Worm (Caenorhabditis elegans): ENCODE measurements around the gene srab-16.

The srab-16 gene

ce11 chrV:808260-808659 lies 25.7 kb downstream of the srab-16 start:
- no peak for TF ChIP-seq F22D6.2 (tag; optimal IDR thresholded peaks at IDR 0.05)

DNA sequence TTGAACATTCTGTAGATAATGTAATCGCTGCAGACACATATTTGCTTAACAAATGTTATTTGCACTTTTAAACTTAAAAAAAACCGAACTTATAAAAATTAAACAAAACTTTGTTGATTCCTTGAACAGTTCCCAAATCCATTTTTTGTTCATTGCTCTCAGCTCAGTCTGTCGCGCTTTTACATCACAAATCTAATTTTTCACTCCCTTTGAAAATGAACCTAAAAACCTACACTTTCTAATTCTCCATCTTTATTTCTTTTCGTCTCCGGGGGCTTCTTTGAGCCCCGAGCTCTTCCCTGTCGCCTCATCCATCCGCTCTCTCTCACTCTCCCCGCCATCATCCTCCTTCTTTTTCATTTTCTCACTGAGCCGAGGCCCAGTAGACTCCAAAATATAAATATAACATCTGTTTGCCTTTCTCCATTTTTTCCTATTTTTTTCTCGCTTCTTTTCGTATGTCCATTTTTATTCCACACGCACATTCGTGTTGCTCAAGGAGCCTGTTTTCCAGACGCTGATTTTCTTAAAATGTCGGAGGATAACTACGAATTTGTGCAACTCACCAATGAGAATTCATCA lies 27.8 kb downstream of the srab-16 start, which contains the start of gene R13D11.4:
R13D11.4 (plus strand) TSS at position 532 of the 582 bp plus-strand sequence.
- TF ChIP-seq tbp1 (GFP tag; optimal IDR thresholded peaks at IDR 0.05) (no peak), F52B5.7 (tag; optimal IDR thresholded peaks at IDR 0.05) (no peak), B0035.1 (tag; optimal IDR thresholded peaks at IDR 0.05) (no peak), ztf-6 (GFP tag; IDR thresholded peaks at IDR 0.05) (no peak), egrh-3 (GFP tag; IDR thresholded peaks at IDR 0.05) (no peak), mel-28 (tag; optimal IDR thresholded peaks at IDR 0.05; ENCODE audit: borderline replicate concordance) (no peak), cebp-2 (GFP tag; IDR thresholded peaks at IDR 0.05) (no peak), ccch-3 (GFP tag; optimal IDR thresholded peaks at IDR 0.05) (no peak), sdz-38 (tag; optimal IDR thresholded peaks at IDR 0.05) (no peak), hsf-1 (GFP tag; IDR thresholded peaks at IDR 0.05) (no peak), snpc-3.4 (tag; optimal IDR thresholded peaks at IDR 0.05) (no peak)

DNA sequence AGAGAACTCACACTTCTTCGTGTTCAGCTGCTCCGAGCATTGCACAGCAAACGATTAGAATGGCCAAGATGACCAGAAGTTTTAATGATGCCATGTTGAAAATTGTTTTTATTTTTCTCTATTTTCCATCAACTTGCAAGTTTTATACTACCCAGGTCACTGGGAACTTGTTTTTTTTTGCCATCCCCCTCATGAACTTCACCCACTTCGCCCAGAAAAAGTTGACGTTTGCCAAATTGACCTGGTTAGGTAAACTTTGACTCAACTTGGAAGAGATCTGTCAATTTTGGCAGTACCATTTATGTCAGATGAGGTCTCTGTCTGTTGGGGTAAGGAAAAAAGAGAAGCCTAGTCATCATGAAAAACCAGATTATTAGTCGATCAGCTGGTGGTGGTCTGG lies 30.6 kb downstream of the srab-16 start, which contains the start of gene R13D11.10:
R13D11.10 (minus strand) TSS at position 101 of the 400 bp plus-strand sequence.
- TF ChIP-seq rcor-1 (GFP tag; IDR thresholded peaks at IDR 0.05): no peak
- no peak for TF ChIP-seq Y67H2A.10 (GFP tag; conservative IDR thresholded peaks at IDR 0.05)
- TF ChIP-seq bed-1 (GFP tag; IDR thresholded peaks at IDR 0.05): no peak
- TF ChIP-seq atf-7 (tag; optimal IDR thresholded peaks at IDR 0.05): no peak
- TF ChIP-seq mes-4 (tag; optimal IDR thresholded peaks at IDR 0.05): no peak
- TF ChIP-seq snpc-3.4 (tag; optimal IDR thresholded peaks at IDR 0.05): no peak
- no peak for TF ChIP-seq tbx-9 (tag; optimal IDR thresholded peaks at IDR 0.05; ENCODE audit: borderline replicate concordance)
- TF ChIP-seq snpc-1.1 (tag; optimal IDR thresholded peaks at IDR 0.05; ENCODE audit: insufficient read depth): no peak
- TF ChIP-seq hsf-1 (GFP tag; IDR thresholded peaks at IDR 0.05): no peak
- TF ChIP-seq aptf-2 (GFP tag; conservative IDR thresholded peaks at IDR 0.05): no peak
- no peak for TF ChIP-seq die-1 (tag; optimal IDR thresholded peaks at IDR 0.05)
- TF ChIP-seq bed-2 (GFP tag; IDR thresholded peaks at IDR 0.05): no peak
- TF ChIP-seq lir-1 (GFP tag; conservative IDR thresholded peaks at IDR 0.05): no peak
- TF ChIP-seq zim-3 (tag; optimal IDR thresholded peaks at IDR 0.05): no peak
- TF ChIP-seq mxl-1 (tag; optimal IDR thresholded peaks at IDR 0.05): no peak

ce11 chrV:814716-815115 lies 32.2 kb downstream of the srab-16 start, which contains the start of gene R13D11.3:
TSS of gene R13D11.3 (plus strand) at chrV:815016.
- TF ChIP-seq fkh-3 (tag; optimal IDR thresholded peaks at IDR 0.05): no peak
- TF ChIP-seq ztf-22 (GFP tag; optimal IDR thresholded peaks at IDR 0.05): no peak
- no peak for TF ChIP-seq K12H6.12 (tag; optimal IDR thresholded peaks at IDR 0.05)
- TF ChIP-seq nfya-2 (GFP tag; IDR thresholded peaks at IDR 0.05): no peak
- no peak for TF ChIP-seq C06A6.2 (GFP tag; conservative IDR thresholded peaks at IDR 0.05)
- TF ChIP-seq lag-1 (GFP tag; IDR thresholded peaks at IDR 0.05): no peak
- no peak for TF ChIP-seq lin-40 (tag; optimal IDR thresholded peaks at IDR 0.05)
- no peak for TF ChIP-seq Y67H2A.10 (GFP tag; conservative IDR thresholded peaks at IDR 0.05)
- no peak for TF ChIP-seq nhr-80 (tag; optimal IDR thresholded peaks at IDR 0.05)
- TF ChIP-seq athp-1 (tag; optimal IDR thresholded peaks at IDR 0.05): no peak
- TF ChIP-seq F57C9.4 (tag; optimal IDR thresholded peaks at IDR 0.05): no peak
- no peak for TF ChIP-seq Y56A3A.18 (GFP tag; IDR thresholded peaks at IDR 0.05)
- no peak for TF ChIP-seq snpc-1.1 (tag; optimal IDR thresholded peaks at IDR 0.05; ENCODE audit: insufficient read depth)
- TF ChIP-seq ztf-3 (GFP tag; optimal IDR thresholded peaks at IDR 0.05): no peak
- TF ChIP-seq dox-1 (GFP tag; IDR thresholded peaks at IDR 0.05): no peak
- TF ChIP-seq zim-3 (tag; optimal IDR thresholded peaks at IDR 0.05): no peak
- no peak for TF ChIP-seq tbp1 (GFP tag; optimal IDR thresholded peaks at IDR 0.05)

Measured in whole organism, young adult.